Worm (Caenorhabditis elegans) whole organism, L3 larva: ENCODE data around the gene Y54G2A.38.

Experiments
- ZK546.5 ChIP-seq: sonication (generic microtip); optimal IDR thresholded peaks from 2 replicates; lab custom pipeline; 2017; ENCODE audit warnings: missing biosample characterization, missing genetic modification characterization
- aly-2 ChIP-seq: fragments of 150-350 bp; optimal IDR thresholded peaks from 2 replicates; lab custom pipeline; 2014; ENCODE audit warnings: missing biosample characterization, missing genetic modification characterization
- ama-1 ChIP-seq: fragments of 150-350 bp; optimal IDR thresholded peaks from 2 replicates; lab custom pipeline; 2018
- ceh-16 ChIP-seq: sonication (generic microtip); optimal IDR thresholded peaks from 2 replicates; lab custom pipeline; 2017; ENCODE audit warnings: missing biosample characterization, missing genetic modification characterization
- ceh-28 ChIP-seq: fragments of 150-350 bp; optimal IDR thresholded peaks from 2 replicates; lab custom pipeline; 2014; ENCODE audit warnings: missing biosample characterization, missing genetic modification reagents, missing genetic modification characterization
- ceh-82 ChIP-seq: fragments of 150-350 bp; optimal IDR thresholded peaks from 2 replicates; lab custom pipeline; 2014; ENCODE audit warnings: missing biosample characterization, missing genetic modification characterization
- ceh-9 ChIP-seq: sonication (generic microtip); optimal IDR thresholded peaks from 2 replicates; lab custom pipeline; 2018; ENCODE audit warnings: missing biosample characterization, missing genetic modification characterization
- daf-12 ChIP-seq: fragments of 150-350 bp; optimal IDR thresholded peaks from 2 replicates; lab custom pipeline; 2014; ENCODE audit warnings: missing biosample characterization, missing genetic modification reagents, missing genetic modification characterization
- egl-27 ChIP-seq: sonication (generic microtip); optimal IDR thresholded peaks from 4 replicates; lab custom pipeline; 2017; ENCODE audit warnings: missing biosample characterization, missing genetic modification reagents, missing genetic modification characterization
- egl-5 ChIP-seq: fragments of 150-350 bp; optimal IDR thresholded peaks from 2 replicates; lab custom pipeline; 2017; ENCODE audit warnings: missing biosample characterization, missing genetic modification reagents, missing genetic modification characterization, inconsistent platforms
- elt-1 ChIP-seq: fragments of 150-350 bp; optimal IDR thresholded peaks from 2 replicates; lab custom pipeline; 2014; ENCODE audit warnings: missing biosample characterization, missing genetic modification characterization
- elt-2 ChIP-seq: sonication (generic microtip); optimal IDR thresholded peaks from 2 replicates; lab custom pipeline; 2016; ENCODE audit warnings: missing genetic modification reagents, mild to moderate bottlenecking, missing genetic modification characterization, missing compliant biosample characterization
- elt-3 ChIP-seq, 3 experiments: fragments of 150-350 bp in 1 of 3; sonication (generic microtip) in 2 of 3; optimal IDR thresholded peaks; 2 replicates in 2 of 3; 4 replicates in 1 of 3; lab custom pipeline; 2014 to 2017; ENCODE audit warnings: missing biosample characterization in 3 of 3, missing genetic modification characterization in 3 of 3
- eor-1 ChIP-seq, 2 experiments: fragments of 150-350 bp; optimal IDR thresholded peaks; 2 replicates each; lab custom pipeline; 2014 to 2018; ENCODE audit warnings: missing biosample characterization in 2 of 2, missing genetic modification characterization in 2 of 2
- fkh-10 ChIP-seq: sonication (generic microtip); optimal IDR thresholded peaks from 2 replicates; lab custom pipeline; 2017; ENCODE audit warnings: missing biosample characterization, missing genetic modification reagents, missing genetic modification characterization
- fkh-2 ChIP-seq: fragments of 150-350 bp; optimal IDR thresholded peaks from 2 replicates; lab custom pipeline; 2014; ENCODE audit warnings: missing biosample characterization, missing genetic modification reagents, missing genetic modification characterization
- fos-1 ChIP-seq: fragments of 150-350 bp; optimal IDR thresholded peaks from 2 replicates; lab custom pipeline; 2014; ENCODE audit warnings: missing biosample characterization, missing genetic modification characterization
- hmg-11 ChIP-seq: sonication (generic microtip); optimal IDR thresholded peaks from 2 replicates; lab custom pipeline; 2016; ENCODE audit warnings: missing genetic modification characterization, missing compliant biosample characterization
- jun-1 ChIP-seq: fragments of 150-350 bp; optimal IDR thresholded peaks from 2 replicates; lab custom pipeline; 2014; ENCODE audit warnings: missing biosample characterization, missing genetic modification reagents, missing genetic modification characterization
- lin-15B ChIP-seq: fragments of 150-350 bp; optimal IDR thresholded peaks from 2 replicates; lab custom pipeline; 2014; ENCODE audit warnings: missing biosample characterization, missing genetic modification characterization
- lin-39 ChIP-seq: fragments of 150-350 bp; optimal IDR thresholded peaks from 2 replicates; lab custom pipeline; 2018; ENCODE audit warnings: missing biosample characterization, missing genetic modification reagents, missing genetic modification characterization
- lsy-12 ChIP-seq: sonication (generic microtip); optimal IDR thresholded peaks from 2 replicates; lab custom pipeline; 2016; ENCODE audit warnings: mild to moderate bottlenecking, missing genetic modification characterization, missing compliant biosample characterization
- mdl-1 ChIP-seq: fragments of 150-350 bp; optimal IDR thresholded peaks from 2 replicates; lab custom pipeline; 2014; ENCODE audit warnings: missing biosample characterization, missing genetic modification characterization
- mml-1 ChIP-seq: fragments of 150-350 bp; sonication (generic microtip); optimal IDR thresholded peaks from 3 replicates; lab custom pipeline; 2014; ENCODE audit warnings: missing biosample characterization, missing genetic modification characterization
- nhr-11 ChIP-seq: fragments of 150-350 bp; optimal IDR thresholded peaks from 2 replicates; lab custom pipeline; 2014; ENCODE audit warnings: missing biosample characterization, missing genetic modification characterization
- nhr-12 ChIP-seq: fragments of 150-350 bp; optimal IDR thresholded peaks from 2 replicates; lab custom pipeline; 2014; ENCODE audit warnings: missing biosample characterization, missing genetic modification characterization
- nhr-23 ChIP-seq: fragments of 150-350 bp; optimal IDR thresholded peaks from 2 replicates; lab custom pipeline; 2014; ENCODE audit warnings: missing biosample characterization, missing genetic modification reagents, missing genetic modification characterization
- nhr-28 ChIP-seq: fragments of 150-350 bp; optimal IDR thresholded peaks from 2 replicates; lab custom pipeline; 2014; ENCODE audit warnings: missing biosample characterization, missing genetic modification characterization
- nhr-67 ChIP-seq: fragments of 150-350 bp; optimal IDR thresholded peaks from 2 replicates; lab custom pipeline; 2014; ENCODE audit warnings: missing biosample characterization, missing genetic modification characterization
- nhr-76 ChIP-seq: fragments of 150-350 bp; sonication (generic microtip); optimal IDR thresholded peaks from 5 replicates; lab custom pipeline; 2014; ENCODE audit warnings: missing biosample characterization, missing genetic modification characterization
- nhr-77 ChIP-seq: fragments of 150-350 bp; optimal IDR thresholded peaks from 2 replicates; lab custom pipeline; 2014; ENCODE audit warnings: missing biosample characterization, missing genetic modification characterization
- pha-4 ChIP-seq: fragments of 150-350 bp; optimal IDR thresholded peaks from 2 replicates; lab custom pipeline; 2014; ENCODE audit warnings: missing biosample characterization, missing genetic modification reagents, missing genetic modification characterization
- pqm-1 ChIP-seq: fragments of 150-350 bp; optimal IDR thresholded peaks from 2 replicates; lab custom pipeline; 2017; ENCODE audit warnings: missing biosample characterization, missing genetic modification characterization, inconsistent platforms
- sea-2 ChIP-seq: fragments of 150-350 bp; sonication (generic microtip); optimal IDR thresholded peaks from 4 replicates; lab custom pipeline; 2014; ENCODE audit warnings: missing biosample characterization, missing genetic modification reagents, missing genetic modification characterization
- skn-1 ChIP-seq: fragments of 150-350 bp; optimal IDR thresholded peaks from 2 replicates; lab custom pipeline; 2014; ENCODE audit warnings: missing biosample characterization, missing genetic modification characterization
- snpc-4 ChIP-seq: fragments of 150-350 bp; optimal IDR thresholded peaks from 2 replicates; lab custom pipeline; 2014; ENCODE audit warnings: missing biosample characterization, missing genetic modification characterization
- tbx-2 ChIP-seq: sonication (generic microtip); optimal IDR thresholded peaks from 2 replicates; lab custom pipeline; 2016; ENCODE audit warnings: mild to moderate bottlenecking, missing genetic modification characterization, missing compliant biosample characterization
- unc-39 ChIP-seq: sonication (generic microtip); optimal IDR thresholded peaks from 4 replicates; lab custom pipeline; 2017; ENCODE audit warnings: missing biosample characterization, missing genetic modification characterization
- zag-1 ChIP-seq: fragments of 150-350 bp; optimal IDR thresholded peaks from 2 replicates; lab custom pipeline; 2014; ENCODE audit warnings: missing biosample characterization, missing genetic modification characterization
- ztf-11 ChIP-seq: fragments of 150-350 bp; optimal IDR thresholded peaks from 2 replicates; lab custom pipeline; 2014; ENCODE audit warnings: missing biosample characterization, missing genetic modification characterization
- ztf-4 ChIP-seq: fragments of 150-350 bp; optimal IDR thresholded peaks from 2 replicates; lab custom pipeline; 2014; ENCODE audit warnings: missing biosample characterization, missing genetic modification characterization

Gene Y54G2A.38

ce11 chrIV:2758079-2758478 is 1.2 kb upstream of the Y54G2A.38 start:
- TF ChIP-seq lin-39 (tag; lab: Kevin White, UChicago): no peak
- no peak for TF ChIP-seq ztf-4
- no peak for TF ChIP-seq hmg-11
- TF ChIP-seq nhr-77 (tag; lab: Kevin White, UChicago): no peak
- no peak for TF ChIP-seq ceh-82 (tag; lab: Kevin White, UChicago)
- no peak for TF ChIP-seq pqm-1
- TF ChIP-seq nhr-12 (tag; lab: Kevin White, UChicago): no peak
- TF ChIP-seq ceh-16: no peak
- TF ChIP-seq, all 47 proteins: peak for 0

- TF ChIP-seq ceh-28: no peak
- no peak for TF ChIP-seq nhr-77 (tag; lab: Kevin White, UChicago)
- TF ChIP-seq nhr-76: no peak
- no peak for TF ChIP-seq ztf-4
- TF ChIP-seq tbx-2: no peak
- no peak for TF ChIP-seq nhr-11 (tag; lab: Kevin White, UChicago)
- TF ChIP-seq ceh-9 (tag; lab: Kevin White, UChicago): no peak
- no peak for TF ChIP-seq nhr-67 (tag; lab: Kevin White, UChicago)
- no peak for TF ChIP-seq nhr-28 (tag; lab: Kevin White, UChicago)
- no peak for TF ChIP-seq aly-2 (tag; lab: Kevin White, UChicago)
- TF ChIP-seq ztf-11: no peak
- TF ChIP-seq egl-5 (tag; lab: Kevin White, UChicago): no peak
- TF ChIP-seq lsy-12: no peak
- TF ChIP-seq mdl-1: no peak
- TF ChIP-seq lin-39 (tag; lab: Kevin White, UChicago): no peak
- TF ChIP-seq nhr-23 (tag; lab: Kevin White, UChicago): no peak
- TF ChIP-seq daf-12 (tag; lab: Kevin White, UChicago): no peak
- TF ChIP-seq sea-2 (GFP tag; lab: Kevin White, UChicago): no peak
- TF ChIP-seq ama-1 (lab: Kevin White, UChicago): no peak
- TF ChIP-seq elt-2: no peak
These were observed 2.2 kb downstream of the Y54G2A.38 start for ce11 chrIV:2761477-2761876.

- TF ChIP-seq sea-2 (GFP tag; lab: Kevin White, UChicago): no peak
- no peak for TF ChIP-seq ceh-9 (tag; lab: Kevin White, UChicago)
- TF ChIP-seq unc-39: no peak
- TF ChIP-seq jun-1: no peak
- no peak for TF ChIP-seq lin-39 (tag; lab: Kevin White, UChicago)
- TF ChIP-seq snpc-4 (tag; lab: Kevin White, UChicago): no peak
- TF ChIP-seq ztf-11: no peak
- no peak for TF ChIP-seq aly-2 (tag; lab: Kevin White, UChicago)
- TF ChIP-seq nhr-28 (tag; lab: Kevin White, UChicago): no peak
- TF ChIP-seq fkh-10 (GFP tag; lab: Kevin White, UChicago): no peak
- TF ChIP-seq ceh-16: no peak
- TF ChIP-seq, all 47 proteins: peak for 0
These were observed 3.1 kb downstream of the Y54G2A.38 start, which contains the start of gene Y54G2A.77 for ce11 chrIV:2762380-2762779. Gene Y54G2A.77, plus strand, starts transcription at chrIV:2762680.

ce11 chrIV:2764160-2764559 is 4.9 kb downstream of the Y54G2A.38 start:
- no peak for TF ChIP-seq fkh-2 (tag; lab: Kevin White, UChicago)
- TF ChIP-seq ceh-16: no peak
- TF ChIP-seq nhr-11 (tag; lab: Kevin White, UChicago): no peak
- no peak for TF ChIP-seq pha-4 (tag; lab: Kevin White, UChicago)
- no peak for TF ChIP-seq ama-1 (lab: Kevin White, UChicago)
- no peak for TF ChIP-seq pqm-1
- no peak for TF ChIP-seq hmg-11
- no peak for TF ChIP-seq egl-5 (tag; lab: Kevin White, UChicago)
- no peak for TF ChIP-seq ZK546.5
- TF ChIP-seq fkh-10 (GFP tag; lab: Kevin White, UChicago): no peak
- TF ChIP-seq elt-3 (tag; optimal IDR thresholded peaks at IDR 0.05; lab: Kevin White, UChicago): no peak
- TF ChIP-seq mdl-1: no peak
- TF ChIP-seq tbx-2: no peak
- no peak for TF ChIP-seq nhr-28 (tag; lab: Kevin White, UChicago)
- no peak for TF ChIP-seq eor-1 (tag; optimal IDR thresholded peaks at IDR 0.05; lab: Kevin White, UChicago)
- no peak for TF ChIP-seq daf-12 (tag; lab: Kevin White, UChicago)
- no peak for TF ChIP-seq unc-39
- no peak for TF ChIP-seq ceh-28

- TF ChIP-seq mdl-1 (no peak), egl-5 (tag; lab: Kevin White, UChicago) (no peak), egl-27 (tag; lab: Kevin White, UChicago) (no peak), sea-2 (GFP tag; lab: Kevin White, UChicago) (no peak), unc-39 (no peak), ceh-82 (tag; lab: Kevin White, UChicago) (no peak), lin-39 (tag; lab: Kevin White, UChicago) (no peak), ama-1 (lab: Kevin White, UChicago) (no peak), fos-1 (tag; lab: Kevin White, UChicago) (no peak), skn-1 (no peak), elt-2 (no peak), daf-12 (tag; lab: Kevin White, UChicago) (no peak), lin-15B (tag; lab: Kevin White, UChicago) (no peak), mml-1 (tag; lab: Kevin White, UChicago) (no peak), pha-4 (tag; lab: Kevin White, UChicago) (no peak), elt-1 (tag; lab: Kevin White, UChicago) (no peak), zag-1 (tag; lab: Kevin White, UChicago) (no peak)
These were observed 5.9 kb downstream of the Y54G2A.38 start for ce11 chrIV:2765048-2765708.
